Fruit fly (Drosophila melanogaster) whole organism, pupa: Measurements from ENCODE around the gene CG6865.

Source experiments
- CG14655 ChIP-seq: fragments of 200-800 bp; sonication (Bioruptor generic); optimal IDR thresholded peaks from 3 replicates; lab custom pipeline; 2017; ENCODE audit warnings: mild to moderate bottlenecking, missing biosample characterization, missing genetic modification reagents, missing genetic modification characterization
- CG4496 ChIP-seq: fragments of 200-800 bp; sonication (Bioruptor generic); IDR thresholded peaks from 3 replicates; pipeline ENCODE4 v1.3.6; 2022; ENCODE audit warnings: missing biosample characterization, missing genetic modification characterization
- D1 ChIP-seq: fragments of 200-800 bp; sonication (Bioruptor generic); optimal IDR thresholded peaks from 2 replicates; lab custom pipeline; 2018; ENCODE audit warnings: missing biosample characterization, mild to moderate bottlenecking, missing genetic modification characterization, moderate library complexity
- Ets98B ChIP-seq: fragments of 200-800 bp; sonication (Bioruptor generic); IDR thresholded peaks from 2 replicates; pipeline ENCODE4 v1.3.6; 2022; ENCODE audit warnings: missing biosample characterization, missing genetic modification characterization
- Pif1B ChIP-seq: fragments of 200-800 bp; sonication (Bioruptor generic); optimal IDR thresholded peaks from 3 replicates; lab custom pipeline; 2016; ENCODE audit warnings: missing biosample characterization, missing genetic modification characterization
- fd96Ca ChIP-seq: fragments of 200-800 bp; sonication (Bioruptor generic); IDR thresholded peaks from 3 replicates; pipeline ENCODE4 v1.3.6; 2022; ENCODE audit warnings: missing biosample characterization, missing genetic modification characterization

dm6 chr3L:18837707-18838244 is 25.7 kb upstream of the CG6865 start:
- TF ChIP-seq Pif1B (GFP tag; lab: Kevin White, UChicago) (no peak), Ets98B (GFP tag; lab: Robert Waterston, UW) (no peak), fd96Ca (GFP tag; lab: Robert Waterston, UW) (no peak), CG4496 (GFP tag; lab: Robert Waterston, UW) (no peak), D1 (tag; lab: Kevin White, UChicago) (no peak), CG14655 (GFP tag; lab: Kevin White, UChicago) (no peak)
